Fruit fly (Drosophila melanogaster) whole organism, embryonic: ENCODE measurements around the gene NfI.
A peak's percentile ranks its signal among the peaks of the same experiment; 100 is the strongest.

Experiments used
- Ada2b ChIP-seq: fragments of 200-800 bp; sonication (Bioruptor generic); IDR thresholded peaks from 2 replicates; pipeline ENCODE4 v1.3.6; 2022; ENCODE audit warnings: missing biosample characterization, missing genetic modification characterization
- Aef1 ChIP-seq: fragments of 200-800 bp; sonication (Bioruptor generic); IDR thresholded peaks from 3 replicates; pipeline ENCODE4 v1.3.6; 2022; ENCODE audit warnings: missing biosample characterization, missing genetic modification characterization
- Atf-2 ChIP-seq: fragments of 200-800 bp; sonication (Bioruptor generic); optimal IDR thresholded peaks from 2 replicates; lab custom pipeline; 2016; ENCODE audit warnings: missing biosample characterization, missing genetic modification characterization
- Awh ChIP-seq: fragments of 200-800 bp; sonication (Bioruptor generic); IDR thresholded peaks from 2 replicates; pipeline ENCODE4, ENCODE4 v1.3.6; 2022; ENCODE audit warnings: missing biosample characterization, missing genetic modification characterization
- CG10321 ChIP-seq: fragments of 200-800 bp; sonication (Bioruptor generic); IDR thresholded peaks from 2 replicates; pipeline ENCODE4 v1.3.6; 2022; ENCODE audit warnings: missing biosample characterization, missing genetic modification characterization
- CG15514 ChIP-seq: fragments of 200-800 bp; sonication (Bioruptor generic); optimal IDR thresholded peaks from 3 replicates; lab custom pipeline; 2017; ENCODE audit warnings: missing biosample characterization, missing genetic modification characterization, mild to moderate bottlenecking, moderate library complexity, missing genetic modification reagents
- CG16815 ChIP-seq: fragments of 200-800 bp; sonication (Bioruptor generic); optimal IDR thresholded peaks from 3 replicates; lab custom pipeline; 2017; ENCODE audit warnings: missing biosample characterization, mild to moderate bottlenecking, missing genetic modification characterization
- CG17385 ChIP-seq: fragments of 200-800 bp; sonication (Bioruptor generic); optimal IDR thresholded peaks from 3 replicates; lab custom pipeline; 2018; ENCODE audit warnings: missing biosample characterization, mild to moderate bottlenecking, missing genetic modification characterization
- CG18599 ChIP-seq: fragments of 200-800 bp; sonication (Bioruptor generic); optimal IDR thresholded peaks from 3 replicates; lab custom pipeline; 2017; ENCODE audit warnings: missing biosample characterization, missing genetic modification characterization, mild to moderate bottlenecking, moderate library complexity, missing genetic modification reagents
- CG32767 ChIP-seq: fragments of 200-800 bp; sonication (Bioruptor generic); IDR thresholded peaks from 2 replicates; pipeline ENCODE4 v1.3.6; 2022; ENCODE audit warnings: missing biosample characterization, missing genetic modification characterization
- CG33213 ChIP-seq: fragments of 200-800 bp; sonication (Bioruptor generic); optimal IDR thresholded peaks from 3 replicates; lab custom pipeline; 2016; ENCODE audit warnings: missing biosample characterization, missing genetic modification characterization
- CG4328 ChIP-seq: fragments of 200-800 bp; sonication (Bioruptor generic); optimal IDR thresholded peaks from 3 replicates; lab custom pipeline; 2017; ENCODE audit warnings: missing biosample characterization, missing genetic modification reagents, missing genetic modification characterization
- CG5180 ChIP-seq: fragments of 200-800 bp; sonication (Bioruptor generic); optimal IDR thresholded peaks from 3 replicates; lab custom pipeline; 2017; ENCODE audit warnings: missing biosample characterization, missing genetic modification characterization, mild to moderate bottlenecking, moderate library complexity, missing genetic modification reagents
- CG6175 ChIP-seq: fragments of 200-800 bp; sonication (Bioruptor generic); IDR thresholded peaks from 3 replicates; pipeline ENCODE4 v1.3.6; 2022; ENCODE audit warnings: missing biosample characterization, missing genetic modification characterization
- CG6689 ChIP-seq: fragments of 200-800 bp; sonication (Bioruptor generic); IDR thresholded peaks from 2 replicates; pipeline ENCODE4 v1.3.6; 2022; ENCODE audit warnings: missing biosample characterization, missing genetic modification characterization
- CG7839 ChIP-seq: fragments of 200-800 bp; sonication (Bioruptor generic); optimal IDR thresholded peaks from 3 replicates; lab custom pipeline; 2018; ENCODE audit warnings: missing biosample characterization, mild to moderate bottlenecking, missing genetic modification characterization, moderate library complexity
- CG8290 ChIP-seq, 3 experiments: fragments of 200-800 bp; sonication (Bioruptor generic); optimal IDR thresholded peaks; 2 replicates each; lab custom pipeline; 2016 to 2019; ENCODE audit warnings: missing biosample characterization in 3 of 3, missing genetic modification characterization in 3 of 3, mild to moderate bottlenecking in 2 of 3, moderate library complexity in 1 of 3
- CG8924 ChIP-seq: fragments of 200-800 bp; optimal IDR thresholded peaks from 3 replicates; lab custom pipeline; 2019; ENCODE audit warnings: missing biosample characterization, mild to moderate bottlenecking, missing genetic modification characterization, moderate library complexity
- CkIIα-i1 ChIP-seq: fragments of 200-800 bp; sonication (Bioruptor generic); IDR thresholded peaks from 2 replicates; pipeline ENCODE4 v1.3.6; 2022; ENCODE audit warnings: missing biosample characterization, missing genetic modification characterization
- CoRest ChIP-seq: fragments of 200-800 bp; sonication (Bioruptor generic); optimal IDR thresholded peaks from 3 replicates; lab custom pipeline; 2018; ENCODE audit warnings: missing biosample characterization, mild to moderate bottlenecking, missing genetic modification characterization, moderate library complexity
- D ChIP-seq, 2 experiments: fragments of 200-800 bp in 1 of 2; fragments of >200 bp in 1 of 2; sonication (Bioruptor generic) in 1 of 2; optimal IDR thresholded peaks; 2 replicates in 1 of 2; 3 replicates in 1 of 2; lab custom pipeline; 2017; ENCODE audit warnings: mild to moderate bottlenecking in 1 of 2, missing biosample characterization in 1 of 2, missing genetic modification characterization in 1 of 2, missing genetic modification reagents in 1 of 2
- GATAe ChIP-seq: fragments of 200-800 bp; sonication (Bioruptor generic); conservative IDR thresholded peaks from 2 replicates; pipeline ENCODE4 v1.3.6; 2022; ENCODE audit warnings: missing biosample characterization, missing genetic modification characterization
- HLH4C ChIP-seq: fragments of 200-800 bp; sonication (Bioruptor generic); IDR thresholded peaks from 3 replicates; pipeline ENCODE4 v1.3.6; 2022; ENCODE audit warnings: missing biosample characterization, missing genetic modification characterization; ENCODE audit not compliant: partially characterized antibody
- HLH54F ChIP-seq: fragments of 200-800 bp; sonication (Bioruptor generic); optimal IDR thresholded peaks from 3 replicates; lab custom pipeline; 2016; ENCODE audit warnings: missing biosample characterization, missing genetic modification characterization
- HLHmδ ChIP-seq: fragments of 200-800 bp; sonication (Bioruptor generic); optimal IDR thresholded peaks from 2 replicates; lab custom pipeline; 2018; ENCODE audit warnings: missing biosample characterization, mild to moderate bottlenecking, missing genetic modification characterization, moderate library complexity
- Hr78 ChIP-seq, 2 experiments: fragments of 200-800 bp in 1 of 2; fragments of >200 bp in 1 of 2; sonication (Bioruptor generic) in 1 of 2; optimal IDR thresholded peaks; 2 replicates each; lab custom pipeline; 2017 to 2019; ENCODE audit warnings: missing biosample characterization in 2 of 2, missing genetic modification characterization in 2 of 2, mild to moderate bottlenecking in 1 of 2, moderate library complexity in 1 of 2
- MTF-1 ChIP-seq: fragments of 200-800 bp; sonication (Bioruptor generic); optimal IDR thresholded peaks from 2 replicates; lab custom pipeline; 2018; ENCODE audit warnings: missing biosample characterization, mild to moderate bottlenecking, missing genetic modification characterization, borderline replicate concordance
- Ravus ChIP-seq: fragments of 200-800 bp; sonication (Bioruptor generic); IDR thresholded peaks from 2 replicates; pipeline ENCODE4 v1.3.6; 2022; ENCODE audit warnings: missing biosample characterization, missing genetic modification characterization
- Sin3A ChIP-seq: fragments of >200 bp; optimal IDR thresholded peaks from 2 replicates; lab custom pipeline; 2018
- Ssrp ChIP-seq: fragments of 200-800 bp; sonication (Bioruptor generic); optimal IDR thresholded peaks from 2 replicates; lab custom pipeline; 2018; ENCODE audit warnings: missing biosample characterization, mild to moderate bottlenecking, missing genetic modification characterization, moderate library complexity
- bigmax ChIP-seq: fragments of 200-800 bp; sonication (Bioruptor generic); optimal IDR thresholded peaks from 2 replicates; lab custom pipeline; 2018; ENCODE audit warnings: missing biosample characterization, mild to moderate bottlenecking, missing genetic modification characterization
- bsh ChIP-seq, 2 experiments: fragments of 200-800 bp; sonication (Bioruptor generic); optimal IDR thresholded peaks; 2 replicates each; lab custom pipeline; 2017 to 2018; ENCODE audit warnings: mild to moderate bottlenecking in 2 of 2, missing biosample characterization in 2 of 2, missing genetic modification characterization in 2 of 2, moderate library complexity in 1 of 2
- cg ChIP-seq: fragments of 200-800 bp; sonication (Bioruptor generic); optimal IDR thresholded peaks from 3 replicates; lab custom pipeline; 2019; ENCODE audit warnings: missing biosample characterization, mild to moderate bottlenecking, missing genetic modification characterization, moderate library complexity
- chm ChIP-seq: fragments of 200-800 bp; sonication (Bioruptor generic); IDR thresholded peaks from 2 replicates; pipeline ENCODE4 v1.3.6; 2022; ENCODE audit warnings: missing biosample characterization, missing genetic modification characterization
- cwo ChIP-seq: fragments of 200-800 bp; sonication (Bioruptor generic); optimal IDR thresholded peaks from 3 replicates; lab custom pipeline; 2017; ENCODE audit warnings: missing biosample characterization, missing genetic modification characterization, mild to moderate bottlenecking, moderate library complexity, missing genetic modification reagents
- dmrt11E ChIP-seq: fragments of 200-800 bp; sonication (Bioruptor generic); optimal IDR thresholded peaks from 3 replicates; lab custom pipeline; 2018; ENCODE audit warnings: missing biosample characterization, mild to moderate bottlenecking, missing genetic modification characterization, moderate library complexity
- esg ChIP-seq: fragments of 200-800 bp; sonication (Bioruptor generic); conservative IDR thresholded peaks from 2 replicates; pipeline ENCODE4 v1.3.6; 2022; ENCODE audit warnings: missing biosample characterization, missing genetic modification characterization
- eve ChIP-seq, 2 experiments: fragments of >200 bp; optimal IDR thresholded peaks; 2 replicates each; lab custom pipeline; 2017; ENCODE audit warnings: missing biosample characterization in 2 of 2, missing genetic modification characterization in 2 of 2
- fd3F ChIP-seq: fragments of 200-800 bp; sonication (Bioruptor generic); optimal IDR thresholded peaks from 2 replicates; lab custom pipeline; 2018; ENCODE audit warnings: missing biosample characterization, mild to moderate bottlenecking, missing genetic modification characterization, moderate library complexity
- gt ChIP-seq: fragments of 200-800 bp; sonication (Bioruptor generic); IDR thresholded peaks from 2 replicates; pipeline ENCODE4 v1.3.6; 2022; ENCODE audit warnings: missing biosample characterization, missing genetic modification characterization
- h ChIP-seq: fragments of >200 bp; optimal IDR thresholded peaks from 2 replicates; lab custom pipeline; 2017
- kah ChIP-seq: fragments of 200-800 bp; sonication (Bioruptor generic); optimal IDR thresholded peaks from 2 replicates; lab custom pipeline; 2018; ENCODE audit warnings: missing biosample characterization, mild to moderate bottlenecking, missing genetic modification characterization
- nerfin-2 ChIP-seq: fragments of 200-800 bp; sonication (Bioruptor generic); IDR thresholded peaks from 2 replicates; pipeline ENCODE4 v1.3.6; 2022; ENCODE audit warnings: missing biosample characterization, missing genetic modification characterization; ENCODE audit not compliant: partially characterized antibody
- otp ChIP-seq: fragments of 200-800 bp; sonication (Bioruptor generic); IDR thresholded peaks from 3 replicates; pipeline ENCODE4, ENCODE4 v1.3.6; 2022; ENCODE audit warnings: missing biosample characterization, missing genetic modification characterization
- peb ChIP-seq: fragments of 200-800 bp; sonication (Bioruptor generic); IDR thresholded peaks from 2 replicates; pipeline ENCODE4 v1.3.6; 2022; ENCODE audit warnings: missing biosample characterization, missing genetic modification characterization
- pita ChIP-seq: fragments of 200-800 bp; sonication (Bioruptor generic); optimal IDR thresholded peaks from 2 replicates; lab custom pipeline; 2017; ENCODE audit warnings: missing biosample characterization, mild to moderate bottlenecking, missing genetic modification characterization
- sens ChIP-seq: fragments of 200-800 bp; sonication (Bioruptor generic); peaks from one replicate; lab custom pipeline; 2016; ENCODE audit warnings: missing biosample characterization, missing genetic modification characterization
- unc-4 ChIP-seq: fragments of 200-800 bp; sonication (Bioruptor generic); IDR thresholded peaks from 2 replicates; pipeline ENCODE4 v1.3.6; 2022; ENCODE audit warnings: missing biosample characterization, missing genetic modification characterization; ENCODE audit not compliant: partially characterized antibody
- zen ChIP-seq: fragments of 200-800 bp; sonication (Bioruptor generic); optimal IDR thresholded peaks from 3 replicates; lab custom pipeline; 2018; ENCODE audit warnings: missing biosample characterization, mild to moderate bottlenecking, missing genetic modification characterization, moderate library complexity

Gene NfI

dm6 chr4:314672-315266, 38.6 kb upstream of the NfI start, which contains the start of gene Rnf11 (continued):
- TF ChIP-seq CG17385 (GFP tag; lab: Kevin White, UChicago): no peak
- TF ChIP-seq otp (GFP tag; lab: Robert Waterston, UW): no peak
- no peak for TF ChIP-seq kah
- no peak for TF ChIP-seq Ravus (GFP tag; lab: Robert Waterston, UW)
- peak; percentile 45 for TF ChIP-seq CG8290 (GFP tag; optimal IDR thresholded peaks at IDR 0.05; lab: Kevin White, UChicago)
- peak in 1 of 2 experiments; percentile 66 for TF ChIP-seq CG8290 (tag; optimal IDR thresholded peaks at IDR 0.05; lab: Kevin White, UChicago)
- TF ChIP-seq CG6689 (GFP tag; lab: Robert Waterston, UW): no peak
- TF ChIP-seq Ada2b (GFP tag; lab: Robert Waterston, UW): no peak
- peak; percentile 36 for TF ChIP-seq CoRest (tag; lab: Kevin White, UChicago)
- no peak for TF ChIP-seq CG4328 (GFP tag; lab: Kevin White, UChicago)
- TF ChIP-seq chm: no peak
- TF ChIP-seq peb (GFP tag; lab: Robert Waterston, UW): no peak
- no peak for TF ChIP-seq cg (GFP tag; lab: Kevin White, UChicago)
- no peak for TF ChIP-seq CkIIα-i1 (GFP tag; lab: Robert Waterston, UW)
- TF ChIP-seq Awh (GFP tag; lab: Robert Waterston, UW): no peak
- TF ChIP-seq nerfin-2 (GFP tag; lab: Robert Waterston, UW): no peak
- no peak for TF ChIP-seq pita
- TF ChIP-seq GATAe: no peak
- no peak for TF ChIP-seq CG33213
- no peak for TF ChIP-seq unc-4 (GFP tag; lab: Robert Waterston, UW)
- TF ChIP-seq CG7839 (tag; lab: Kevin White, UChicago): no peak
- no peak for TF ChIP-seq HLH4C (GFP tag; lab: Robert Waterston, UW)
- TF ChIP-seq h: no peak
- no peak for TF ChIP-seq CG8924 (tag; lab: Kevin White, UChicago)
- no peak for TF ChIP-seq cwo (GFP tag; lab: Kevin White, UChicago)
- TF ChIP-seq CG15514 (GFP tag; lab: Kevin White, UChicago): no peak
- peak; percentile 79 for TF ChIP-seq sens (GFP tag; lab: Kevin White, UChicago)
- TF ChIP-seq fd3F (GFP tag; lab: Kevin White, UChicago): no peak
- no peak for TF ChIP-seq eve (GFP tag; optimal IDR thresholded peaks at IDR 0.05; lab: Kevin White, UChicago)
- TF ChIP-seq bsh (GFP tag; optimal IDR thresholded peaks at IDR 0.05; lab: Kevin White, UChicago): peak in 1 of 2 experiments; percentile 18
- TF ChIP-seq dmrt11E: peak; percentile 4
- TF ChIP-seq D (optimal IDR thresholded peaks at IDR 0.05; lab: Kevin White, UChicago): no peak
- TF ChIP-seq D (GFP tag; optimal IDR thresholded peaks at IDR 0.05; lab: Kevin White, UChicago): no peak
- no peak for TF ChIP-seq Atf-2 (GFP tag; lab: Kevin White, UChicago)
- TF ChIP-seq CG18599 (GFP tag; lab: Kevin White, UChicago): no peak
- TF ChIP-seq CG32767 (GFP tag; lab: Robert Waterston, UW): no peak
- no peak for TF ChIP-seq CG5180 (GFP tag; lab: Kevin White, UChicago)
- TF ChIP-seq HLHmδ (GFP tag; lab: Kevin White, UChicago): no peak
- TF ChIP-seq esg (GFP tag; lab: Robert Waterston, UW): no peak
- no peak for TF ChIP-seq CG16815 (GFP tag; lab: Kevin White, UChicago)
- no peak for TF ChIP-seq Aef1 (GFP tag; lab: Robert Waterston, UW)
- TF ChIP-seq Ssrp (tag; lab: Kevin White, UChicago): peak; percentile 15
- TF ChIP-seq Hr78 (GFP tag; optimal IDR thresholded peaks at IDR 0.05; lab: Kevin White, UChicago): peak in 1 of 2 experiments; percentile 34
- TF ChIP-seq zen (tag; lab: Kevin White, UChicago): peak; percentile 45
- no peak for TF ChIP-seq HLH54F
- no peak for TF ChIP-seq bigmax
- no peak for TF ChIP-seq CG6175
- no peak for TF ChIP-seq CG10321 (GFP tag; lab: Robert Waterston, UW)
- TF ChIP-seq Sin3A: no peak
- TF ChIP-seq MTF-1 (GFP tag; lab: Kevin White, UChicago): no peak
- TF ChIP-seq gt (GFP tag; lab: Robert Waterston, UW): no peak
